Fruit fly (Drosophila melanogaster) whole organism, embryonic: ENCODE data around the gene CG12075.
A peak's percentile ranks its signal among the peaks of the same experiment; 100 is the strongest.

Source experiments
- ATbp ChIP-seq: fragments of 200-800 bp; sonication (Bioruptor generic); optimal IDR thresholded peaks from 2 replicates; lab custom pipeline; 2017; ENCODE audit warnings: missing biosample characterization, mild to moderate bottlenecking, missing genetic modification characterization, missing genetic modification reagents
- Abd-B ChIP-seq: fragments of 200-800 bp; sonication (Bioruptor generic); optimal IDR thresholded peaks from 2 replicates; lab custom pipeline; 2018; ENCODE audit warnings: missing biosample characterization, mild to moderate bottlenecking, missing genetic modification characterization, moderate library complexity
- Atf3 ChIP-seq: fragments of 200-800 bp; sonication (Bioruptor generic); optimal IDR thresholded peaks from 3 replicates; lab custom pipeline; 2016; ENCODE audit warnings: missing biosample characterization, missing genetic modification characterization
- Awh ChIP-seq: fragments of 200-800 bp; sonication (Bioruptor generic); IDR thresholded peaks from 2 replicates; pipeline ENCODE4, ENCODE4 v1.3.6; 2022; ENCODE audit warnings: missing biosample characterization, missing genetic modification characterization
- B-H1 ChIP-seq: fragments of 200-800 bp; sonication (Bioruptor generic); IDR thresholded peaks from 3 replicates; pipeline ENCODE4 v1.3.6; 2022; ENCODE audit warnings: missing biosample characterization, missing genetic modification characterization
- C15 ChIP-seq: fragments of 200-800 bp; sonication (Bioruptor generic); IDR thresholded peaks from 3 replicates; pipeline ENCODE4 v1.3.6; 2022; ENCODE audit warnings: missing biosample characterization, missing genetic modification characterization
- CG10959 ChIP-seq: fragments of 200-800 bp; sonication (Bioruptor generic); IDR thresholded peaks from 2 replicates; pipeline ENCODE4 v1.3.6; 2022; ENCODE audit warnings: missing biosample characterization, missing genetic modification characterization
- CG11398 ChIP-seq: fragments of 200-800 bp; sonication (Bioruptor generic); optimal IDR thresholded peaks from 2 replicates; lab custom pipeline; 2016; ENCODE audit warnings: missing biosample characterization, missing genetic modification characterization
- CG11504 ChIP-seq: fragments of 200-800 bp; sonication (Bioruptor generic); optimal IDR thresholded peaks from 3 replicates; lab custom pipeline; 2019; ENCODE audit warnings: missing biosample characterization, mild to moderate bottlenecking, missing genetic modification characterization, moderate library complexity
- CG13775 ChIP-seq: fragments of 200-800 bp; sonication (Bioruptor generic); optimal IDR thresholded peaks from 3 replicates; lab custom pipeline; 2017; ENCODE audit warnings: missing biosample characterization, mild to moderate bottlenecking, missing genetic modification characterization
- CG14441 ChIP-seq: fragments of 200-800 bp; sonication (Bioruptor generic); IDR thresholded peaks from 2 replicates; pipeline ENCODE4 v1.3.6; 2022; ENCODE audit warnings: missing biosample characterization, missing genetic modification characterization
- CG1602 ChIP-seq: fragments of 200-800 bp; sonication (Bioruptor generic); optimal IDR thresholded peaks from 3 replicates; lab custom pipeline; 2016; ENCODE audit warnings: missing biosample characterization, missing genetic modification characterization
- CG17802 ChIP-seq: fragments of 200-800 bp; sonication (Bioruptor generic); optimal IDR thresholded peaks from 2 replicates; lab custom pipeline; 2018; ENCODE audit warnings: missing biosample characterization, mild to moderate bottlenecking, missing genetic modification characterization, moderate library complexity
- CG2129 ChIP-seq: fragments of 200-800 bp; sonication (Bioruptor generic); IDR thresholded peaks from 2 replicates; pipeline ENCODE4 v1.3.6; 2022; ENCODE audit warnings: missing biosample characterization, missing genetic modification characterization; ENCODE audit not compliant: partially characterized antibody
- CG4707 ChIP-seq: fragments of 200-800 bp; sonication (Bioruptor generic); optimal IDR thresholded peaks from 2 replicates; lab custom pipeline; 2018; ENCODE audit warnings: missing biosample characterization, mild to moderate bottlenecking, missing genetic modification characterization, moderate library complexity
- CG5180 ChIP-seq: fragments of 200-800 bp; sonication (Bioruptor generic); optimal IDR thresholded peaks from 3 replicates; lab custom pipeline; 2017; ENCODE audit warnings: missing biosample characterization, missing genetic modification characterization, mild to moderate bottlenecking, moderate library complexity, missing genetic modification reagents
- CG6254 ChIP-seq: fragments of 200-800 bp; sonication (Bioruptor generic); optimal IDR thresholded peaks from 3 replicates; lab custom pipeline; 2017; ENCODE audit warnings: mild to moderate bottlenecking, missing biosample characterization, missing genetic modification reagents, missing genetic modification characterization
- CG6791 ChIP-seq: fragments of 200-800 bp; sonication (Bioruptor generic); IDR thresholded peaks from 3 replicates; pipeline ENCODE4 v1.3.6; 2022; ENCODE audit warnings: missing biosample characterization, missing genetic modification characterization; ENCODE audit not compliant: partially characterized antibody
- CG7556 ChIP-seq: fragments of 200-800 bp; sonication (Bioruptor generic); optimal IDR thresholded peaks from 2 replicates; lab custom pipeline; 2017; ENCODE audit warnings: missing biosample characterization, mild to moderate bottlenecking, missing genetic modification characterization
- CG7745 ChIP-seq: fragments of 200-800 bp; sonication (Bioruptor generic); optimal IDR thresholded peaks from 2 replicates; lab custom pipeline; 2018; ENCODE audit warnings: missing biosample characterization, mild to moderate bottlenecking, missing genetic modification characterization, moderate library complexity
- CG9727 ChIP-seq: fragments of 200-800 bp; sonication (Bioruptor generic); optimal IDR thresholded peaks from 3 replicates; lab custom pipeline; 2017; ENCODE audit warnings: missing biosample characterization, mild to moderate bottlenecking, missing genetic modification characterization
- Kr ChIP-seq: fragments of 200-800 bp; sonication (Bioruptor generic); optimal IDR thresholded peaks from 2 replicates; lab custom pipeline; 2017; ENCODE audit warnings: missing biosample characterization, mild to moderate bottlenecking, missing genetic modification characterization
- Mad ChIP-seq: fragments of 200-800 bp; sonication (Bioruptor generic); optimal IDR thresholded peaks from 2 replicates; lab custom pipeline; 2016; ENCODE audit warnings: missing biosample characterization, missing genetic modification characterization
- Rx ChIP-seq: fragments of 200-800 bp; sonication (Bioruptor generic); IDR thresholded peaks from 2 replicates; pipeline ENCODE4 v1.3.6; 2022; ENCODE audit warnings: missing biosample characterization, missing genetic modification characterization
- Sox100B ChIP-seq: fragments of 200-800 bp; sonication (Bioruptor generic); optimal IDR thresholded peaks from 3 replicates; lab custom pipeline; 2018; ENCODE audit warnings: missing biosample characterization, mild to moderate bottlenecking, missing genetic modification characterization
- Sry-δ ChIP-seq: fragments of 200-800 bp; sonication (Bioruptor generic); optimal IDR thresholded peaks from 2 replicates; lab custom pipeline; 2016; ENCODE audit warnings: missing biosample characterization, missing genetic modification characterization
- Usf ChIP-seq: fragments of 200-800 bp; sonication (Bioruptor generic); optimal IDR thresholded peaks from 2 replicates; lab custom pipeline; 2017; ENCODE audit warnings: missing genotype, missing biosample characterization, missing genetic modification characterization
- az2 ChIP-seq: fragments of 200-800 bp; sonication (Bioruptor generic); optimal IDR thresholded peaks from 3 replicates; lab custom pipeline; 2016; ENCODE audit warnings: missing biosample characterization, missing genetic modification characterization
- bowl ChIP-seq: fragments of 200-800 bp; sonication (Bioruptor generic); IDR thresholded peaks from 2 replicates; pipeline ENCODE4 v1.3.6; 2022; ENCODE audit warnings: missing biosample characterization, missing genetic modification characterization
- ci ChIP-seq: fragments of 200-800 bp; sonication (Bioruptor generic); IDR thresholded peaks from 3 replicates; pipeline ENCODE4 v1.3.6; 2022; ENCODE audit warnings: missing biosample characterization, missing genetic modification characterization
- crol ChIP-seq: fragments of 200-800 bp; sonication (Bioruptor generic); IDR thresholded peaks from 2 replicates; pipeline ENCODE4 v1.3.6; 2022; ENCODE audit warnings: missing biosample characterization, missing genetic modification characterization
- crp ChIP-seq, 2 experiments: fragments of 200-800 bp; sonication (Bioruptor generic); optimal IDR thresholded peaks; 2 replicates in 1 of 2; 3 replicates in 1 of 2; lab custom pipeline; 2017; ENCODE audit warnings: missing biosample characterization in 2 of 2, missing genetic modification characterization in 2 of 2, mild to moderate bottlenecking in 1 of 2, moderate library complexity in 1 of 2
- eyg ChIP-seq: fragments of 200-800 bp; sonication (Bioruptor generic); optimal IDR thresholded peaks from 3 replicates; lab custom pipeline; 2016; ENCODE audit warnings: missing biosample characterization, missing genetic modification characterization
- fd3F ChIP-seq: fragments of 200-800 bp; sonication (Bioruptor generic); optimal IDR thresholded peaks from 2 replicates; lab custom pipeline; 2018; ENCODE audit warnings: missing biosample characterization, mild to moderate bottlenecking, missing genetic modification characterization, moderate library complexity
- gem ChIP-seq: fragments of 200-800 bp; sonication (Bioruptor generic); optimal IDR thresholded peaks from 2 replicates; lab custom pipeline; 2019; ENCODE audit warnings: missing biosample characterization, mild to moderate bottlenecking, missing genetic modification characterization, moderate library complexity
- gt ChIP-seq: fragments of 200-800 bp; sonication (Bioruptor generic); IDR thresholded peaks from 2 replicates; pipeline ENCODE4 v1.3.6; 2022; ENCODE audit warnings: missing biosample characterization, missing genetic modification characterization
- kni ChIP-seq: fragments of 200-800 bp; sonication (Bioruptor generic); optimal IDR thresholded peaks from 3 replicates; lab custom pipeline; 2017; ENCODE audit warnings: mild to moderate bottlenecking, missing biosample characterization, missing genetic modification reagents, missing genetic modification characterization
- nau ChIP-seq: fragments of 200-800 bp; sonication (Bioruptor generic); optimal IDR thresholded peaks from 3 replicates; lab custom pipeline; 2017; ENCODE audit warnings: missing biosample characterization, mild to moderate bottlenecking, missing genetic modification characterization, missing genetic modification reagents
- nerfin-1 ChIP-seq: fragments of 200-800 bp; sonication (Bioruptor generic); optimal IDR thresholded peaks from 3 replicates; lab custom pipeline; 2019; ENCODE audit warnings: missing biosample characterization, mild to moderate bottlenecking, missing genetic modification characterization, moderate library complexity
- seq ChIP-seq: fragments of 200-800 bp; sonication (Bioruptor generic); IDR thresholded peaks from 2 replicates; pipeline ENCODE4 v1.3.6; 2022; ENCODE audit warnings: missing biosample characterization, missing genetic modification characterization
- shn ChIP-seq: fragments of 200-800 bp; sonication (Bioruptor generic); optimal IDR thresholded peaks from 3 replicates; lab custom pipeline; 2016; ENCODE audit warnings: missing biosample characterization, missing genetic modification characterization
- sima ChIP-seq: fragments of 200-800 bp; sonication (Bioruptor generic); optimal IDR thresholded peaks from 2 replicates; lab custom pipeline; 2016; ENCODE audit warnings: missing biosample characterization, missing genetic modification characterization
- tll ChIP-seq, 2 experiments: fragments of 200-800 bp in 1 of 2; fragments of >200 bp in 1 of 2; sonication (Bioruptor generic) in 1 of 2; optimal IDR thresholded peaks; 2 replicates each; lab custom pipeline; 2017 to 2019; ENCODE audit warnings: missing biosample characterization in 2 of 2, missing genetic modification characterization in 2 of 2, mild to moderate bottlenecking in 1 of 2, moderate library complexity in 1 of 2
- trem ChIP-seq: fragments of 200-800 bp; optimal IDR thresholded peaks from 3 replicates; lab custom pipeline; 2019; ENCODE audit warnings: missing biosample characterization, mild to moderate bottlenecking, missing genetic modification characterization, moderate library complexity
- tup ChIP-seq: fragments of 200-800 bp; sonication (Bioruptor generic); optimal IDR thresholded peaks from 2 replicates; lab custom pipeline; 2016; ENCODE audit warnings: missing biosample characterization, mild to moderate bottlenecking, missing genetic modification characterization, moderate library complexity
- z ChIP-seq: fragments of 200-800 bp; sonication (Bioruptor generic); IDR thresholded peaks from 3 replicates; pipeline ENCODE4 v1.3.6; 2022; ENCODE audit warnings: missing biosample characterization, missing genetic modification characterization
- zen ChIP-seq: fragments of 200-800 bp; sonication (Bioruptor generic); optimal IDR thresholded peaks from 3 replicates; lab custom pipeline; 2018; ENCODE audit warnings: missing biosample characterization, mild to moderate bottlenecking, missing genetic modification characterization, moderate library complexity
- zfh1 ChIP-seq: fragments of 200-800 bp; sonication (Bioruptor generic); IDR thresholded peaks from 3 replicates; pipeline ENCODE4 v1.3.6; 2022; ENCODE audit warnings: missing biosample characterization, missing genetic modification characterization

Gene CG12075

DNA sequence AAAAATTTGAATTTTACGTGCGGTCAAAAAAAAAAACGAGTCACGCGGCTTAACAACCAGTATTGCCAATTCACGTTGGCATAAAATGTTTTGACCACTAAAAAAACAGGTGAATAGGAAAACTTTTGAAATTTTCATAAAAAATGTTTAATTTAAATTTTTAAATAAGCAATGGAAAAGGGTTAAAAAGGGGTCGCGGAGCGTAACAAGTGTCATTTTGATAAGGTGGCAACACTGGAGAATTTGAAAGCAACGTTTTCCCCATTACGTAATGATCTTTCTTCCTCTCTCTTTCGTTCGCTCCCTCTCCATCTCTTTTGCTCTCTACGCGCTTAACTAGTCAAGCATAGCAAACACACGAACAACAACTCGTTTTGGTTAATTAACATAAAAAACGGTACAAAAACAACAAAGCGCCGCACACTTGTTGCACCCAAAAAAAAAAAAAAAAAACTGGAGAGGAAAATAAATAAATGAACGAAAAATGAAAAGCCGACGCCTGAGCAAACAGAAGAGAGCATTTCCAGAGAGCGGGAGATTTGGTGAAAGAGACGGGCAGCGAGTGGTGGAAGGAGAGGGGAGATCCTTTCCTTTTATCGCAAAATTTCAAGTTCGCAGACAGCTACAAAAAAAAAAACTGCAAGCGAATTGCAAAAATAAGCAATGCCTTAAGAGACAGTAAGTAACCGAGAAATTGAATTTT, 56.3 kb downstream of the CG12075 start (continued):
- TF ChIP-seq CG11398 (GFP tag; lab: Kevin White, UChicago) (peak; percentile 49), az2 (GFP tag; lab: Kevin White, UChicago) (peak; percentile 78), eyg (peak; percentile 8), Sry-δ (GFP tag; lab: Kevin White, UChicago) (peak; percentile 11), CG10959 (GFP tag; lab: Robert Waterston, UW) (peak; percentile 52), nau (GFP tag; lab: Kevin White, UChicago) (peak; percentile 68), kni (GFP tag; lab: Kevin White, UChicago) (peak; percentile 71), ci (peak; percentile 94), CG1602 (GFP tag; lab: Kevin White, UChicago) (peak; percentile 59), CG7745 (tag; lab: Kevin White, UChicago) (no peak), Usf (GFP tag; lab: Kevin White, UChicago) (peak; percentile 40), tll (GFP tag; optimal IDR thresholded peaks at IDR 0.05; lab: Kevin White, UChicago) (no peak), CG9727 (GFP tag; lab: Kevin White, UChicago) (peak; percentile 75), Mad (GFP tag; lab: Kevin White, UChicago) (peak; percentile 67), nerfin-1 (tag; lab: Kevin White, UChicago) (peak; percentile 80), B-H1 (peak; percentile 55; the same call in 2 of the 3 replicates), CG4707 (GFP tag; lab: Kevin White, UChicago) (peak; percentile 72), C15 (0 out of 3 replicates have a peak, but pooled peaks have one; percentile 45), gt (GFP tag; lab: Robert Waterston, UW) (peak; percentile 59; the same call in 1 of the 2 replicates), Awh (GFP tag; lab: Robert Waterston, UW) (peak; percentile 69), shn (peak; percentile 7), CG7556 (GFP tag; lab: Kevin White, UChicago) (peak; percentile 71), CG17802 (tag; lab: Kevin White, UChicago) (peak; percentile 59), tup (GFP tag; lab: Kevin White, UChicago) (no peak), sima (GFP tag; lab: Kevin White, UChicago) (no peak), CG5180 (GFP tag; lab: Kevin White, UChicago) (peak; percentile 72), crol (GFP tag; lab: Robert Waterston, UW) (no peak), Abd-B (GFP tag; lab: Kevin White, UChicago) (peak; percentile 59), seq (GFP tag; lab: Robert Waterston, UW) (peak; percentile 68), bowl (GFP tag; lab: Robert Waterston, UW) (0 out of 2 replicates have a peak, but pooled peaks have one; percentile 26), Sox100B (GFP tag; lab: Kevin White, UChicago) (peak; percentile 82), gem (tag; lab: Kevin White, UChicago) (peak; percentile 88), CG2129 (GFP tag; lab: Robert Waterston, UW) (no peak), trem (tag; lab: Kevin White, UChicago) (peak; percentile 37), crp (GFP tag; optimal IDR thresholded peaks at IDR 0.05; lab: Kevin White, UChicago) (peak in 1 of 2 experiments; percentile 9), Rx (GFP tag; lab: Robert Waterston, UW) (peak; percentile 60; the same call in 1 of the 2 replicates), zen (peak; percentile 63), zfh1 (GFP tag; lab: Robert Waterston, UW) (peak; percentile 85), Atf3 (GFP tag; lab: Kevin White, UChicago) (peak; percentile 50), ATbp (GFP tag; lab: Kevin White, UChicago) (peak; percentile 88), Kr (GFP tag; lab: Kevin White, UChicago) (peak; percentile 95), CG6791 (GFP tag; lab: Robert Waterston, UW) (no peak), z (peak; percentile 62; the same call in 1 of the 3 replicates), CG11504 (tag; lab: Kevin White, UChicago) (peak; percentile 87), CG13775 (peak; percentile 61), CG14441 (GFP tag; lab: Robert Waterston, UW) (peak; percentile 77), fd3F (no peak), CG6254 (GFP tag; lab: Kevin White, UChicago) (peak; percentile 79)
